Fruit fly (Drosophila melanogaster): ENCODE data around the gene CG14963.

Gene CG14963

DNA sequence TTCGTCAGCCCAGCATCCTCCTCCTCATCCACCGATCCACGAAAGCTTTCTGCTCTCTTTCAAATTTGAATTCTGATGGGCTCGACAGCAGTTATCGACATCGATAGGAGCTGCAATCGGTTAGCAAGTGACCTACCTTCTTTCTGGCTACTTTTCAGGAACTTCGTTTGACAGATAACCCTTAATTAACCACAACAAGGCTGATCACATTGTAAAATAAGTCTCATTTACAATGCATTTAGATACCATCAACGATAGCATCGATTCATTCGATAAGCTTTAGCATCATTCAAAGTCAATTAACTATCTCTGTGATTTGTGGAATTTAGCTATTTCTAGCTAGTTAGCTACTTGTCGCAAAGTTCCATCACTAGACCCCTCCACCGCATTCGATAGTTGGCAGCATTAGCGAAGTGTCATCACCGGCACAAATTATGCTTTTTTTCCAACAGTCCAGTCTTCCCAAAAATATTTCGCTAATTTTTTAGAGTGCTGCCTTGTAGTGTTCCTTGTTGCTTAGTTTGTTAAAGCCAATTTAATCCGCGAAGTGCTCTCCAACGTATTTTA lies 6.3 kb upstream of the CG14963 start, which contains the start of the genes MnM and Girdin:
MnM (minus strand) TSS at position 51 of the 567 bp plus-strand sequence.
Girdin (plus strand) TSS at position 401 of the 567 bp plus-strand sequence.
- TF ChIP-seq HLH106 (tag; optimal IDR thresholded peaks at IDR 0.05), result peak; percentile 65
- no peak for TF ChIP-seq N (GFP tag; optimal IDR thresholded peaks at IDR 0.05)
- peak in 1 of 2 experiments; percentile 82 for TF ChIP-seq foxo (GFP tag; optimal IDR thresholded peaks at IDR 0.05)
- TF ChIP-seq OdsH (GFP tag; optimal IDR thresholded peaks at IDR 0.05), result peak; percentile 55
- no peak for TF ChIP-seq sage (GFP tag; optimal IDR thresholded peaks at IDR 0.05)
- no peak for TF ChIP-seq dsf (GFP tag; optimal IDR thresholded peaks at IDR 0.05; ENCODE audit: borderline replicate concordance)
- TF ChIP-seq pan (optimal IDR thresholded peaks at IDR 0.05), result no peak
- no peak for TF ChIP-seq brk (GFP tag; optimal IDR thresholded peaks at IDR 0.05)
- peak; percentile 19 for TF ChIP-seq dmrt93B (GFP tag; optimal IDR thresholded peaks at IDR 0.05)
- peak; percentile 70 for TF ChIP-seq fru (GFP tag; optimal IDR thresholded peaks at IDR 0.05)
- no peak for TF ChIP-seq Vsx2 (GFP tag; optimal IDR thresholded peaks at IDR 0.05; ENCODE audit: partially characterized antibody)
- peak; percentile 73 for TF ChIP-seq br (GFP tag; optimal IDR thresholded peaks at IDR 0.05)
- TF ChIP-seq sv (GFP tag; optimal IDR thresholded peaks at IDR 0.05), result peak; percentile 67
- TF ChIP-seq Dif (GFP tag; optimal IDR thresholded peaks at IDR 0.05; ENCODE audit: partially characterized antibody), result no peak
- TF ChIP-seq rgr (GFP tag; optimal IDR thresholded peaks at IDR 0.05), result no peak
- no peak for TF ChIP-seq psq (GFP tag; optimal IDR thresholded peaks at IDR 0.05)
- no peak for TF ChIP-seq Hnf4 (GFP tag; optimal IDR thresholded peaks at IDR 0.05)
- peak; percentile 69 for TF ChIP-seq ey (GFP tag; optimal IDR thresholded peaks at IDR 0.05)
- TF ChIP-seq Jra (GFP tag; optimal IDR thresholded peaks at IDR 0.05), result no peak
- TF ChIP-seq tai (GFP tag; optimal IDR thresholded peaks at IDR 0.05), result no peak
- TF ChIP-seq woc (GFP tag; optimal IDR thresholded peaks at IDR 0.05), result peak; percentile 89
- peak; percentile 94 for TF ChIP-seq Myc (optimal IDR thresholded peaks at IDR 0.05)
- peak; percentile 12 for TF ChIP-seq GATAd (GFP tag; optimal IDR thresholded peaks at IDR 0.05)
- peak; percentile 57 for TF ChIP-seq Hr83 (GFP tag; optimal IDR thresholded peaks at IDR 0.05; ENCODE audit: poor library complexity, severe bottlenecking)

DNA sequence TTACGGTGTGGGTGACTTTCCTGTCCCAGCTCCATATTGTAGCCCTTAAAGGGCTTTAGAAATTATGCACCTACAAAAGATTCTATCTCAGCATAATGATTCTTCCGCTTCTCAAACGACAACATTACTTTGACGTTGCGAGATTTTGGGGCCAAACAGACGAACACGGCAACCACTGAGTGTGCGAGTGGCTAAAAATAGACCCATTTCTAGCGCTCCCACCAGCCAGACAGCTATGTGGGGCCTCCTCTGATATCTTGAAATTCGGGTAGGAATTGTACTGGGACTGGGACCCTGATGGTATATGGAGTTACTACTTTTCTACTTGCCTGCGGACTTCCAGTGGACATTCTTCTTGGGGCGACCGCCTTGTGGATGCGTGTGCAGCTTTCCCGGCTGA lies 5.5 kb upstream of the CG14963 start:
- TF ChIP-seq jim (GFP tag; optimal IDR thresholded peaks at IDR 0.05) (no peak), dl (GFP tag; optimal IDR thresholded peaks at IDR 0.05; ENCODE audit: insufficient read depth in 1 of 2, partially characterized antibody in 2 of 2) (no peak), CrebA (GFP tag; optimal IDR thresholded peaks at IDR 0.05; ENCODE audit: borderline replicate concordance) (no peak)

DNA sequence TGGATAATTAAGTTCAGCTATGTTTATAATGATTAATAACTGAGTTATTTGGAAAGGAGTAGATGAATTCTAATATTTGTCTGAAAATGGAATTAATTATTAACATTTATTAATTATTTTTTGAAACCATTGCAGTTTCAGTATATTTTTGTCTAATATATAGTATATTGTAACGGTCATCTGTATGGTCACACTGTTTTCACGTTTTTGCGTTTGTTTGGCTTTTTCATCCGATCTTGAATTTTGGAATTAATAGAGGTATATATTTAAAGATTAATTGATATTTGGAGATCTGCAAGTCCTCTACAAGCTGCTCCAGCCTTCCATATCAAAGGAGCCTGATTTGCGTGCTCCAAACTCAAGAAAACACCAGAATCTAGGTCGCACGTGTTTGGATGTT lies 3.2 kb downstream of the CG14963 start, which contains the start of the genes CG32278 and CG32281:
CG32278 (plus strand) TSS at position 180 of the 400 bp plus-strand sequence.
CG32281 (plus strand) TSS at position 269 of the 400 bp plus-strand sequence.
- TF ChIP-seq dl (GFP tag; optimal IDR thresholded peaks at IDR 0.05; ENCODE audit: insufficient read depth in 1 of 2, partially characterized antibody in 2 of 2), result no peak
- no peak for TF ChIP-seq Abd-B (GFP tag; optimal IDR thresholded peaks at IDR 0.05)
- no peak for TF ChIP-seq GATAd (GFP tag; optimal IDR thresholded peaks at IDR 0.05)
- no peak for TF ChIP-seq woc (GFP tag; optimal IDR thresholded peaks at IDR 0.05)
- TF ChIP-seq jim (GFP tag; optimal IDR thresholded peaks at IDR 0.05), result no peak
- no peak for TF ChIP-seq CG9705 (GFP tag; optimal IDR thresholded peaks at IDR 0.05)

DNA sequence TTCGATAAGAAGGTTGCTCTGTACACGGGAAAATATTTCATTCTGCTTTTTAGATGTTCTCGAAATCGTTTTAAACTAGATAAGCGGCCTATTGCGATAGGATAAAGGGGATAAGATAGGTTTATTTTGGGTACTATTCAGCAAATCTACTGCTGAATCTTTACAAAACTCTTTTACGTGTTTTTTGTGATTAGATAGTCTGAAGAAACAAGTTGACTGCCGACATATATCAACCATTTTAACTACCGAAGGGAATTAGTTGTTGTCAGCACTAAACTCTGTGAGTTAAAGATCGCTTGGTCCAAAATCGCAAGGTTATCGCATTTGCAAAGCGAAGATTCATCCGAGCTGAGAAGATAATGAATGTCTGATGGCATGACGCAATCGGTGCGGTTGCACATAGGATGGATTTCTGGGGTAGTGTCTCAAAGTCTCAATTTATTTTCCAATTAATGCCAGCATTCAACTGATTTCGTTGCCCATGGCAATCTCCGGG lies 6.1 kb downstream of the CG14963 start, which contains the start of gene Asciz:
Asciz (minus strand) TSS at position 51 of the 496 bp plus-strand sequence.
- TF ChIP-seq Dif (GFP tag; optimal IDR thresholded peaks at IDR 0.05; ENCODE audit: partially characterized antibody) (no peak), Hr83 (GFP tag; optimal IDR thresholded peaks at IDR 0.05; ENCODE audit: poor library complexity, severe bottlenecking) (no peak), ey (GFP tag; optimal IDR thresholded peaks at IDR 0.05) (no peak), br (GFP tag; optimal IDR thresholded peaks at IDR 0.05) (no peak), sv (GFP tag; optimal IDR thresholded peaks at IDR 0.05) (no peak), foxo (GFP tag; optimal IDR thresholded peaks at IDR 0.05) (no peak), pan (optimal IDR thresholded peaks at IDR 0.05) (no peak), rgr (GFP tag; optimal IDR thresholded peaks at IDR 0.05) (no peak), sage (GFP tag; optimal IDR thresholded peaks at IDR 0.05) (no peak), Hr78 (GFP tag; optimal IDR thresholded peaks at IDR 0.05) (no peak), CG9705 (GFP tag; optimal IDR thresholded peaks at IDR 0.05) (no peak), h (GFP tag; optimal IDR thresholded peaks at IDR 0.05) (no peak), usp (GFP tag; optimal IDR thresholded peaks at IDR 0.05) (no peak), dl (GFP tag; optimal IDR thresholded peaks at IDR 0.05; ENCODE audit: insufficient read depth in 1 of 2, partially characterized antibody in 2 of 2) (no peak), Hnf4 (GFP tag; optimal IDR thresholded peaks at IDR 0.05) (no peak), Sp1 (GFP tag; optimal IDR thresholded peaks at IDR 0.05) (no peak), CrebA (GFP tag; optimal IDR thresholded peaks at IDR 0.05; ENCODE audit: borderline replicate concordance) (no peak), jim (GFP tag; optimal IDR thresholded peaks at IDR 0.05) (no peak), GATAd (GFP tag; optimal IDR thresholded peaks at IDR 0.05) (no peak)

Data from whole organism, wandering third instar larva.